Worm (Caenorhabditis elegans) whole organism, young adult: Measurements from ENCODE around the gene T07F12.1.
A peak's percentile ranks its signal among the peaks of the same experiment; 100 is the strongest.

Experiments used
- B0336.3 ChIP-seq: fragments of 200-800 bp; sonication (Bioruptor generic); IDR thresholded peaks from 2 replicates; pipeline ENCODE4 v1.3.6; 2022; ENCODE audit warnings: missing genetic modification characterization, missing compliant biosample characterization
- F57A8.1 ChIP-seq: fragments of 200-800 bp; sonication (Bioruptor generic); optimal IDR thresholded peaks from 2 replicates; lab custom pipeline; 2018; ENCODE audit warnings: mild to moderate bottlenecking, missing genetic modification characterization, moderate library complexity, missing compliant biosample characterization
- T07F8.4 ChIP-seq: sonication (generic microtip); optimal IDR thresholded peaks from 2 replicates; lab custom pipeline; 2016; ENCODE audit warnings: mild to moderate bottlenecking, missing genetic modification characterization, moderate library complexity, missing compliant biosample characterization
- T26A5.8 ChIP-seq: sonication (generic microtip); optimal IDR thresholded peaks from 2 replicates; lab custom pipeline; 2016; ENCODE audit warnings: missing genetic modification characterization, missing compliant biosample characterization
- Y56A3A.18 ChIP-seq: fragments of 200-800 bp; sonication (Bioruptor generic); IDR thresholded peaks from 2 replicates; pipeline ENCODE4 v1.3.6; 2022; ENCODE audit warnings: missing genetic modification reagents, missing genetic modification characterization, missing compliant biosample characterization
- akir-1 ChIP-seq: fragments of 200-800 bp; sonication (Bioruptor generic); optimal IDR thresholded peaks from 2 replicates; lab custom pipeline; 2018; ENCODE audit warnings: mild to moderate bottlenecking, missing genetic modification characterization, moderate library complexity, missing compliant biosample characterization
- attf-6 ChIP-seq: fragments of 200-800 bp; sonication (Bioruptor generic); IDR thresholded peaks from 2 replicates; pipeline ENCODE4 v1.3.6; 2022; ENCODE audit warnings: missing genetic modification reagents, missing genetic modification characterization, missing compliant biosample characterization
- bed-1 ChIP-seq: fragments of 200-800 bp; sonication (Bioruptor generic); IDR thresholded peaks from 2 replicates; pipeline ENCODE4 v1.3.6; 2022; ENCODE audit warnings: missing genetic modification reagents, missing genetic modification characterization, missing compliant biosample characterization
- ceh-27 ChIP-seq: fragments of 200-800 bp; sonication (Bioruptor generic); optimal IDR thresholded peaks from 2 replicates; lab custom pipeline; 2018; ENCODE audit warnings: mild to moderate bottlenecking, missing genetic modification characterization, moderate library complexity, missing compliant biosample characterization
- chd-7 ChIP-seq: sonication (generic microtip); optimal IDR thresholded peaks from 2 replicates; lab custom pipeline; 2016; ENCODE audit warnings: mild to moderate bottlenecking, missing genetic modification characterization, moderate library complexity, missing compliant biosample characterization
- die-1 ChIP-seq: sonication (generic microtip); optimal IDR thresholded peaks from 2 replicates; lab custom pipeline; 2016; ENCODE audit warnings: missing genotype, mild to moderate bottlenecking, missing genetic modification characterization, missing compliant biosample characterization
- efl-1 ChIP-seq: fragments of 150-350 bp; optimal IDR thresholded peaks from 2 replicates; lab custom pipeline; 2014; ENCODE audit warnings: missing biosample characterization, missing genetic modification reagents, missing genetic modification characterization
- him-1 ChIP-seq: sonication (generic microtip); optimal IDR thresholded peaks from 2 replicates; lab custom pipeline; 2016; ENCODE audit warnings: missing genotype, missing genetic modification reagents, missing genetic modification characterization, missing compliant biosample characterization
- hmg-20 ChIP-seq: fragments of 200-800 bp; sonication (Bioruptor generic); IDR thresholded peaks from 2 replicates; pipeline ENCODE4 v1.3.6; 2022; ENCODE audit warnings: missing genetic modification reagents, missing genetic modification characterization, missing compliant biosample characterization
- hrde-1 ChIP-seq: sonication (generic microtip); optimal IDR thresholded peaks from 2 replicates; lab custom pipeline; 2016; ENCODE audit warnings: missing genetic modification characterization, mild to moderate bottlenecking, missing compliant biosample characterization, moderate library complexity, missing genotype, missing genetic modification reagents, borderline replicate concordance
- let-607 ChIP-seq, 2 experiments: fragments of 200-800 bp in 1 of 2; sonication (Bioruptor generic) in 1 of 2; sonication (generic microtip) in 1 of 2; optimal IDR thresholded peaks; 2 replicates each; lab custom pipeline; 2016 to 2018; ENCODE audit warnings: mild to moderate bottlenecking in 2 of 2, missing compliant biosample characterization in 2 of 2, missing genetic modification characterization in 2 of 2, moderate library complexity in 2 of 2, missing genotype in 1 of 2
- lin-35 ChIP-seq, 3 experiments: fragments of 150-350 bp in 2 of 3; sonication (generic microtip) in 1 of 3; optimal IDR thresholded peaks; 2 replicates each; lab custom pipeline; 2014 to 2018; ENCODE audit warnings: missing biosample characterization in 3 of 3, missing genetic modification characterization in 3 of 3, missing genetic modification reagents in 3 of 3
- lin-54 ChIP-seq: fragments of 200-800 bp; sonication (Bioruptor generic); optimal IDR thresholded peaks from 2 replicates; lab custom pipeline; 2018; ENCODE audit warnings: mild to moderate bottlenecking, missing genetic modification characterization, missing compliant biosample characterization
- madf-10 ChIP-seq: sonication (generic microtip); optimal IDR thresholded peaks from 2 replicates; lab custom pipeline; 2016; ENCODE audit warnings: mild to moderate bottlenecking, missing genetic modification characterization, missing compliant biosample characterization
- madf-3 ChIP-seq: fragments of 200-800 bp; sonication (Bioruptor generic); IDR thresholded peaks from 2 replicates; pipeline ENCODE4 v1.3.6; 2022; ENCODE audit warnings: missing genetic modification reagents, missing genetic modification characterization, missing compliant biosample characterization
- madf-6 ChIP-seq: fragments of 200-800 bp; sonication (Bioruptor generic); IDR thresholded peaks from 2 replicates; pipeline ENCODE4 v1.3.6; 2022; ENCODE audit warnings: missing genetic modification reagents, missing genetic modification characterization, missing compliant biosample characterization
- mcd-1 ChIP-seq: fragments of 200-800 bp; sonication (Bioruptor generic); IDR thresholded peaks from 2 replicates; pipeline ENCODE4 v1.3.6; 2022; ENCODE audit warnings: missing genetic modification reagents, missing genetic modification characterization, missing compliant biosample characterization
- mxl-1 ChIP-seq: sonication (generic microtip); optimal IDR thresholded peaks from 2 replicates; lab custom pipeline; 2016; ENCODE audit warnings: missing genetic modification characterization, missing compliant biosample characterization
- nfyb-1 ChIP-seq: fragments of 200-800 bp; sonication (Bioruptor generic); IDR thresholded peaks from 2 replicates; pipeline ENCODE4 v1.3.6; 2022; ENCODE audit warnings: missing genetic modification reagents, missing genetic modification characterization, missing compliant biosample characterization
- nhr-179 ChIP-seq: sonication (generic microtip); optimal IDR thresholded peaks from 2 replicates; lab custom pipeline; 2016; ENCODE audit warnings: mild to moderate bottlenecking, missing genetic modification characterization, missing compliant biosample characterization
- nhr-80 ChIP-seq: sonication (generic microtip); optimal IDR thresholded peaks from 2 replicates; lab custom pipeline; 2016; ENCODE audit warnings: missing genetic modification characterization, missing compliant biosample characterization
- nhr-90 ChIP-seq: sonication (generic microtip); optimal IDR thresholded peaks from 2 replicates; lab custom pipeline; 2016; ENCODE audit warnings: missing genotype, mild to moderate bottlenecking, missing genetic modification characterization, missing compliant biosample characterization
- repo-1 ChIP-seq: sonication (generic microtip); optimal IDR thresholded peaks from 2 replicates; lab custom pipeline; 2017; ENCODE audit warnings: mild to moderate bottlenecking, missing genetic modification characterization, missing compliant biosample characterization
- sdz-38 ChIP-seq: sonication (generic microtip); optimal IDR thresholded peaks from 2 replicates; lab custom pipeline; 2016; ENCODE audit warnings: missing genotype, missing genetic modification characterization, missing compliant biosample characterization
- snpc-1.3 ChIP-seq: sonication (generic microtip); optimal IDR thresholded peaks from 2 replicates; lab custom pipeline; 2017; ENCODE audit warnings: missing genetic modification characterization, mild to moderate bottlenecking, missing compliant biosample characterization, antibody characterized with exemption, moderate library complexity, missing genotype, missing genetic modification reagents; ENCODE audit not compliant: insufficient read depth
- tbp1 ChIP-seq: fragments of 200-800 bp; sonication (Bioruptor generic); optimal IDR thresholded peaks from 2 replicates; lab custom pipeline; 2018; ENCODE audit warnings: mild to moderate bottlenecking, missing genetic modification characterization, missing compliant biosample characterization
- tlf-1 ChIP-seq: fragments of 200-800 bp; sonication (Bioruptor generic); optimal IDR thresholded peaks from 2 replicates; lab custom pipeline; 2018; ENCODE audit warnings: mild to moderate bottlenecking, missing genetic modification characterization, missing compliant biosample characterization
- zfh-2 ChIP-seq: fragments of 200-800 bp; sonication (Bioruptor generic); conservative IDR thresholded peaks from 2 replicates; pipeline ENCODE4 v1.3.6; 2022; ENCODE audit warnings: missing genetic modification reagents, missing genetic modification characterization, missing compliant biosample characterization
- ztf-18 ChIP-seq: sonication (generic microtip); optimal IDR thresholded peaks from 2 replicates; lab custom pipeline; 2016; ENCODE audit warnings: missing genotype, mild to moderate bottlenecking, missing genetic modification characterization, missing compliant biosample characterization
- ztf-25 ChIP-seq: fragments of 200-800 bp; sonication (Bioruptor generic); IDR thresholded peaks from 2 replicates; pipeline ENCODE4 v1.3.6; 2022; ENCODE audit warnings: missing genetic modification reagents, missing genetic modification characterization, missing compliant biosample characterization
- ztf-26 ChIP-seq: sonication (generic microtip); optimal IDR thresholded peaks from 2 replicates; lab custom pipeline; 2017; ENCODE audit warnings: missing genetic modification characterization, missing compliant biosample characterization

T07F12.1 gene

DNA sequence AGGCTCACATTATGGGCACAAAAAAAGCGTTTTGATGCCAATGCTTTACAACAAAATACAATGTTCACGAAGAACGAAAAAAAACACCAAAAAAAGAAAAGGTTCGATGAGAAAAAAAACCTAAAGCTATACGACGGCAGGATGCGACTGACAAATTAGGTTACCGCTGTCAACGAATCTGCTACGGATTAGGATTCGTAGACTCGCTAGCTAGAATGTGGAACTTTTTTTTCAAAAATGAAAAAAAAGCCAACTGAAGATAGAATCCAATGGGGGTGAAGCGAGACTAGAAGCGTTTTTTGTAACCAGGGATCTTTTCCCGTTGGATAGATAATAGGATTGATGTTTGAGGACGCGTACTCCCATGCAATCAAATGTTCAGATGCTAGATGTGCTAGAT, 8.1 kb downstream of the T07F12.1 start:
- TF ChIP-seq lin-35 (GFP tag; optimal IDR thresholded peaks at IDR 0.05; lab: Kevin White, UChicago) (peak in 1 of 3 experiments; percentile 6), madf-10 (tag; lab: Kevin White, UChicago) (no peak)

DNA sequence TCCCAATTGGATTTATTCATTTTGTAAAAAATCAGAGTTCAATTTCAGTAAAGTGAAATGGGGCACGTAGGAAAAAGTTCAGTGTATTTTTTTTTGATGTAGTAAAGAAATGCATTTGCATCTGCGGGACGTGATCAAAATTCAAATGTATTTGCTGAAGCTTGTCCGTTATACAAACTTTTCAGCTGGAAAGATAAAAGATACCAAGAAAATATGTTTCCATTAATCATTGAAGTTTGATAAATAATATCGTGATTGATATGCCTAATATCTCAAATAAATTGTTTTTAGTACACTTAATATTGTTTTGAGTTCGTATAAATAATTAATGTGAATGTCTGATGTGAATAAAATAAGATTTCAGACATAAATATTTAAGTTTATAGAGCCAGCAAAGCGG, 8.5 kb downstream of the T07F12.1 start:
- no peak for TF ChIP-seq ceh-27 (GFP tag; lab: Kevin White, UChicago)
- no peak for TF ChIP-seq lin-54 (GFP tag; lab: Kevin White, UChicago)
- no peak for TF ChIP-seq let-607 (tag; optimal IDR thresholded peaks at IDR 0.05; lab: Kevin White, UChicago)
- no peak for TF ChIP-seq zfh-2 (GFP tag; lab: Robert Waterston, UW)
- no peak for TF ChIP-seq nhr-90 (tag; lab: Kevin White, UChicago)
- no peak for TF ChIP-seq tbp1
- TF ChIP-seq die-1 (tag; lab: Kevin White, UChicago): no peak
- TF ChIP-seq F57A8.1 (GFP tag; lab: Kevin White, UChicago): no peak
- no peak for TF ChIP-seq sdz-38 (tag; lab: Kevin White, UChicago)
- TF ChIP-seq snpc-1.3 (tag; lab: Kevin White, UChicago): no peak
- TF ChIP-seq nfyb-1 (GFP tag; lab: Robert Waterston, UW): no peak
- no peak for TF ChIP-seq repo-1 (tag; lab: Kevin White, UChicago)
- no peak for TF ChIP-seq bed-1 (GFP tag; lab: Robert Waterston, UW)
- TF ChIP-seq Y56A3A.18 (GFP tag; lab: Robert Waterston, UW): no peak
- TF ChIP-seq hrde-1 (tag; lab: Kevin White, UChicago): no peak
- TF ChIP-seq akir-1: no peak
- no peak for TF ChIP-seq ztf-18 (tag; lab: Kevin White, UChicago)
- TF ChIP-seq nhr-179 (tag; lab: Kevin White, UChicago): no peak
- TF ChIP-seq, all 124 proteins: peak for 0

DNA sequence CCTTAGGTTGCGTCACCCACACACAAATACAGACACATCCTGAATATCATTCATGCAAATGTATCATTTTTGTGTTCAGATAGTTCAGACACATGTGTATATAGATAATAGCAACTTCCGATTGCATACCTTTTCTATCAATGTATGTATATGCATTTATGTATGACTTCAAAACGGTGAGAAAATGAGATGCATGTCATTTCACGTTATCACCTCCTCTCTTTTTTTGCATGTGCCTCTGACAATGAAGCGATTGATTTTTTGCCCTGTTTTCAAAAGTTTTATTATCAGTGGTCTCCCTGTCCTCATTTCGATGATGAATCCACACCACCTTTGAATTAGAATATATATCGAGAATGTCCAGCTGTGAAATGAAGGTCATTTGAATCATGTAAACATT, 11.9 kb downstream of the T07F12.1 start, which contains the start of gene K05B2.2:
TSS of gene K05B2.2 (plus strand) at position 278 of the 400 bp plus-strand sequence.
- no peak for TF ChIP-seq madf-6 (GFP tag; lab: Robert Waterston, UW)
- no peak for TF ChIP-seq T07F8.4 (tag; lab: Kevin White, UChicago)
- peak; percentile 77 for TF ChIP-seq nhr-80 (tag; lab: Kevin White, UChicago)
- no peak for TF ChIP-seq hmg-20 (GFP tag; lab: Robert Waterston, UW)
- no peak for TF ChIP-seq efl-1 (GFP tag; lab: Kevin White, UChicago)
- TF ChIP-seq hrde-1 (tag; lab: Kevin White, UChicago): no peak
- TF ChIP-seq let-607 (tag; optimal IDR thresholded peaks at IDR 0.05; lab: Kevin White, UChicago): no peak
- TF ChIP-seq ztf-25: no peak
- TF ChIP-seq, all 124 proteins: peak for 1

DNA sequence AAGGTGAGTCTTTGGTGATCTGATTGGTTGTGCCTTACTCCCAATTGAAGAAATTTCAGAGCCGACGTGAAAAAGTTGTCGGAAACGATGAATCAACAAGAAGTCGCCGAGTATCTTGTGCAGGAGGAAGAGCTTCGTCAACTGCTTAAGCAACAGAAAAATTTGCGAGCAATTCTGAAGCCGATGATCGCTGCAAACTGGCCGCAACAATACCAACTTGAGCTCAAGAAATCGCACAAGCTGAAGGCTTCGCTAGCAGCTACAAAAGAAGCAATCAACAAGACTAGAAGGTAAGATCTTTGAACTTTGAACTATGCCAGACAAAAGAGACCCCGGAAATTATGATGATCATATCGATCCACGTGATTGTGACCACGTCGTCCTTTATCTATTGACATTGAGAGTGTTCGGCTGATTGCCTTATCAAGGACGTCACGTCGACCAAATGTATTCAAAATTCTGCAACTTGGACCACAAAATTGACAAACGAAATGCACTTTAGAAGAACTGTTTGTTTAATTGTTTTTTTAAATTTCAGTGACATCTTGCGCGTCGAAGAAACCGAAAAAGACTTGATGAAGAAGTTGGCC, 17.5 kb downstream of the T07F12.1 start:
- TF ChIP-seq ztf-25 (no peak), madf-3 (GFP tag; lab: Robert Waterston, UW) (0 out of 2 replicates have a peak, but pooled peaks have one; percentile 61), efl-1 (GFP tag; lab: Kevin White, UChicago) (no peak), attf-6 (GFP tag; lab: Robert Waterston, UW) (no peak), mxl-1 (tag; lab: Kevin White, UChicago) (no peak), him-1 (tag; lab: Kevin White, UChicago) (no peak), tlf-1 (GFP tag; lab: Kevin White, UChicago) (no peak), sdz-38 (tag; lab: Kevin White, UChicago) (no peak), chd-7 (tag; lab: Kevin White, UChicago) (peak; percentile 1), mcd-1 (no peak), nhr-179 (tag; lab: Kevin White, UChicago) (no peak), ztf-26 (tag; lab: Kevin White, UChicago) (no peak), B0336.3 (GFP tag; lab: Robert Waterston, UW) (no peak), T26A5.8 (tag; lab: Kevin White, UChicago) (no peak)
